Worm (Caenorhabditis elegans) whole organism, dauer: Measurements from ENCODE around the gene ZC443.4.
"Not testable (repeated sequence)": the region's sequence is repeated elsewhere in the genome, so short reads cannot be mapped to it uniquely, and the experiment has no call there.

Experiments used
- unc-62 ChIP-seq: sonication (generic microtip); optimal IDR thresholded peaks from 2 replicates; lab custom pipeline; 2017; ENCODE audit warnings: missing biosample characterization, missing genetic modification reagents, missing genetic modification characterization

Gene ZC443.4

ce11 chrV:12819792-12820453, at the start of gene ZC443.4, which contains the start of gene ugt-18:
Gene ZC443.4 (minus strand): TSS chrV:12819886.
Gene ugt-18 (plus strand): TSS chrV:12820260.
- no peak for TF ChIP-seq unc-62 (GFP tag; lab: Kevin White, UChicago)

ce11 chrV:12867997-12868396, 48.3 kb upstream of the ZC443.4 start, which contains the start of gene nspg-1:
Gene nspg-1 (minus strand): TSS chrV:12868097.
- TF ChIP-seq unc-62 (GFP tag; lab: Kevin White, UChicago) = no peak

- not testable (repeated sequence) for TF ChIP-seq unc-62 (GFP tag; lab: Kevin White, UChicago)
Observed at ce11 chrV:12865615-12866014, 45.9 kb upstream of the ZC443.4 start, which contains the start of gene T07F10.5. Gene T07F10.5 (plus strand): TSS chrV:12865915.

ce11 chrV:12859144-12859543, 39.5 kb upstream of the ZC443.4 start, which contains the start of gene anp-1:
Gene anp-1 (plus strand): TSS chrV:12859444.
- no peak for TF ChIP-seq unc-62 (GFP tag; lab: Kevin White, UChicago)

ce11 chrV:12854766-12855165, 35.1 kb upstream of the ZC443.4 start, which contains the start of gene C44H9.7:
Gene C44H9.7 (minus strand): TSS chrV:12854866.
- no peak for TF ChIP-seq unc-62 (GFP tag; lab: Kevin White, UChicago)

- TF ChIP-seq unc-62 (GFP tag; lab: Kevin White, UChicago) = no peak
Observed at ce11 chrV:12852355-12852754, 32.7 kb upstream of the ZC443.4 start.

ce11 chrV:12849736-12850135, 30.1 kb upstream of the ZC443.4 start, which contains the start of gene C44H9.5:
Gene C44H9.5 (minus strand): TSS chrV:12849864.
- TF ChIP-seq unc-62 (GFP tag; lab: Kevin White, UChicago) = no peak

- no peak for TF ChIP-seq unc-62 (GFP tag; lab: Kevin White, UChicago)
Observed at ce11 chrV:12845247-12845646, 25.6 kb upstream of the ZC443.4 start, which contains the start of gene C44H9.6. Gene C44H9.6 (minus strand): TSS chrV:12845347.

- no peak for TF ChIP-seq unc-62 (GFP tag; lab: Kevin White, UChicago)
Observed at ce11 chrV:12844748-12845147, 25.1 kb upstream of the ZC443.4 start.

- no peak for TF ChIP-seq unc-62 (GFP tag; lab: Kevin White, UChicago)
Observed at ce11 chrV:12835388-12835787, 15.7 kb upstream of the ZC443.4 start, which contains the start of gene C44H9.4. Gene C44H9.4 (plus strand): TSS chrV:12835688.

ce11 chrV:12827219-12827618, 7.5 kb upstream of the ZC443.4 start, which contains the start of gene ugt-15:
Gene ugt-15 (plus strand): TSS chrV:12827519.
- TF ChIP-seq unc-62 (GFP tag; lab: Kevin White, UChicago) = no peak

- TF ChIP-seq unc-62 (GFP tag; lab: Kevin White, UChicago) = no peak
Observed at ce11 chrV:12824777-12825176, 5.1 kb upstream of the ZC443.4 start, which contains the start of gene ugt-16. Gene ugt-16 (plus strand): TSS chrV:12825024.

- no peak for TF ChIP-seq unc-62 (GFP tag; lab: Kevin White, UChicago)
Observed at ce11 chrV:12822065-12822464, 2.4 kb upstream of the ZC443.4 start.

ce11 chrV:12819155-12819554, 531 bp downstream of the ZC443.4 start:
- no peak for TF ChIP-seq unc-62 (GFP tag; lab: Kevin White, UChicago)

- TF ChIP-seq unc-62 (GFP tag; lab: Kevin White, UChicago) = no peak
Observed at ce11 chrV:12818486-12818885, 1.2 kb downstream of the ZC443.4 start.

ce11 chrV:12816672-12817071, 3.0 kb downstream of the ZC443.4 start:
- TF ChIP-seq unc-62 (GFP tag; lab: Kevin White, UChicago) = no peak

ce11 chrV:12815386-12815785, 4.3 kb downstream of the ZC443.4 start:
- no peak for TF ChIP-seq unc-62 (GFP tag; lab: Kevin White, UChicago)
